Fruit fly (Drosophila melanogaster) whole organism, pupa: Measurements from ENCODE around the gene Adgf-A2.

Experiments used
- CG10348 ChIP-seq: fragments of 200-800 bp; sonication (Bioruptor generic); IDR thresholded peaks from 2 replicates; pipeline ENCODE4 v1.3.6; 2022; ENCODE audit warnings: missing biosample characterization, missing genetic modification characterization
- CG12605 ChIP-seq: fragments of 200-800 bp; sonication (Bioruptor generic); IDR thresholded peaks from 2 replicates; pipeline ENCODE4 v1.3.6; 2022; ENCODE audit warnings: missing biosample characterization, missing genetic modification characterization
- CG14655 ChIP-seq: fragments of 200-800 bp; sonication (Bioruptor generic); optimal IDR thresholded peaks from 3 replicates; lab custom pipeline; 2017; ENCODE audit warnings: mild to moderate bottlenecking, missing biosample characterization, missing genetic modification reagents, missing genetic modification characterization
- CG15710 ChIP-seq: fragments of 200-800 bp; sonication (Bioruptor generic); optimal IDR thresholded peaks from 2 replicates; lab custom pipeline; 2018; ENCODE audit warnings: missing biosample characterization, mild to moderate bottlenecking, missing genetic modification characterization, moderate library complexity
- CG17806 ChIP-seq: fragments of 200-800 bp; sonication (Bioruptor generic); optimal IDR thresholded peaks from 2 replicates; lab custom pipeline; 2018; ENCODE audit warnings: missing biosample characterization, mild to moderate bottlenecking, missing genetic modification characterization, moderate library complexity
- CG32121 ChIP-seq: fragments of 200-800 bp; sonication (Bioruptor generic); IDR thresholded peaks from 2 replicates; pipeline ENCODE4 v1.3.6; 2022; ENCODE audit warnings: missing biosample characterization, missing genetic modification characterization
- CG34367 ChIP-seq: fragments of 200-800 bp; sonication (Bioruptor generic); optimal IDR thresholded peaks from 2 replicates; lab custom pipeline; 2018; ENCODE audit warnings: missing biosample characterization, mild to moderate bottlenecking, missing genetic modification characterization
- CG4496 ChIP-seq: fragments of 200-800 bp; sonication (Bioruptor generic); IDR thresholded peaks from 3 replicates; pipeline ENCODE4 v1.3.6; 2022; ENCODE audit warnings: missing biosample characterization, missing genetic modification characterization
- CG8159 ChIP-seq: fragments of 200-800 bp; sonication (Bioruptor generic); optimal IDR thresholded peaks from 3 replicates; lab custom pipeline; 2018; ENCODE audit warnings: missing biosample characterization, mild to moderate bottlenecking, missing genetic modification characterization, moderate library complexity
- CG8301 ChIP-seq: fragments of 200-800 bp; sonication (Bioruptor generic); optimal IDR thresholded peaks from 2 replicates; lab custom pipeline; 2018; ENCODE audit warnings: missing biosample characterization, mild to moderate bottlenecking, missing genetic modification characterization
- CG9948 ChIP-seq: fragments of 200-800 bp; sonication (Bioruptor generic); optimal IDR thresholded peaks from 2 replicates; lab custom pipeline; 2018; ENCODE audit warnings: missing biosample characterization, mild to moderate bottlenecking, missing genetic modification characterization, moderate library complexity
- D1 ChIP-seq: fragments of 200-800 bp; sonication (Bioruptor generic); optimal IDR thresholded peaks from 2 replicates; lab custom pipeline; 2018; ENCODE audit warnings: missing biosample characterization, mild to moderate bottlenecking, missing genetic modification characterization, moderate library complexity
- EcR ChIP-seq: fragments of 200-800 bp; sonication (Bioruptor generic); optimal IDR thresholded peaks from 3 replicates; lab custom pipeline; 2019; ENCODE audit warnings: missing biosample characterization, missing genetic modification characterization, mild to moderate bottlenecking, moderate library complexity, missing genetic modification reagents
- Ets98B ChIP-seq: fragments of 200-800 bp; sonication (Bioruptor generic); IDR thresholded peaks from 2 replicates; pipeline ENCODE4 v1.3.6; 2022; ENCODE audit warnings: missing biosample characterization, missing genetic modification characterization
- Pif1A ChIP-seq: fragments of 200-800 bp; sonication (Bioruptor generic); optimal IDR thresholded peaks from 3 replicates; lab custom pipeline; 2016; ENCODE audit warnings: missing biosample characterization, missing genetic modification characterization
- Pif1B ChIP-seq: fragments of 200-800 bp; sonication (Bioruptor generic); optimal IDR thresholded peaks from 3 replicates; lab custom pipeline; 2016; ENCODE audit warnings: missing biosample characterization, missing genetic modification characterization
- Snoo ChIP-seq: fragments of 200-800 bp; sonication (Bioruptor generic); optimal IDR thresholded peaks from 3 replicates; lab custom pipeline; 2017; ENCODE audit warnings: missing biosample characterization, mild to moderate bottlenecking, missing genetic modification characterization, inconsistent platforms
- fd96Ca ChIP-seq: fragments of 200-800 bp; sonication (Bioruptor generic); IDR thresholded peaks from 3 replicates; pipeline ENCODE4 v1.3.6; 2022; ENCODE audit warnings: missing biosample characterization, missing genetic modification characterization
- gl ChIP-seq: fragments of 200-800 bp; sonication (Bioruptor generic); optimal IDR thresholded peaks from 2 replicates; lab custom pipeline; 2018; ENCODE audit warnings: missing biosample characterization, mild to moderate bottlenecking, missing genetic modification characterization
- rn ChIP-seq: fragments of 200-800 bp; sonication (Bioruptor generic); IDR thresholded peaks from 2 replicates; pipeline ENCODE4 v1.3.6; 2022; ENCODE audit warnings: missing biosample characterization, missing genetic modification characterization

Gene Adgf-A2

dm6 chr3L:17763987-17764386, at the start of gene Adgf-A2, which contains the start of gene Adgf-A:
Gene Adgf-A2 (minus strand): TSS chr3L:17764158.
Gene Adgf-A (minus strand): TSS chr3L:17764158.
- TF ChIP-seq CG8159 (tag; lab: Kevin White, UChicago) (no peak), EcR (GFP tag; lab: Kevin White, UChicago) (no peak), CG14655 (GFP tag; lab: Kevin White, UChicago) (no peak), CG12605 (GFP tag; lab: Robert Waterston, UW) (no peak), CG4496 (GFP tag; lab: Robert Waterston, UW) (no peak), Pif1A (GFP tag; lab: Kevin White, UChicago) (no peak), D1 (no peak)

- no peak for TF ChIP-seq CG14655 (GFP tag; lab: Kevin White, UChicago)
- no peak for TF ChIP-seq fd96Ca (GFP tag; lab: Robert Waterston, UW)
- no peak for TF ChIP-seq CG12605 (GFP tag; lab: Robert Waterston, UW)
- TF ChIP-seq CG15710 (tag; lab: Kevin White, UChicago), result no peak
- TF ChIP-seq Pif1B, result no peak
- TF ChIP-seq CG34367, result no peak
- no peak for TF ChIP-seq CG8301 (tag; lab: Kevin White, UChicago)
- no peak for TF ChIP-seq CG32121 (GFP tag; lab: Robert Waterston, UW)
Measured at dm6 chr3L:17808597-17809213, 44.7 kb upstream of the Adgf-A2 start, which contains the start of gene CG32191. Gene CG32191 (minus strand): TSS chr3L:17809146.

- no peak for TF ChIP-seq CG10348 (GFP tag; lab: Robert Waterston, UW)
- TF ChIP-seq CG14655 (GFP tag; lab: Kevin White, UChicago), result no peak
- no peak for TF ChIP-seq Ets98B (GFP tag; lab: Robert Waterston, UW)
- TF ChIP-seq Snoo, result no peak
- TF ChIP-seq D1, result no peak
- no peak for TF ChIP-seq gl
- TF ChIP-seq EcR (GFP tag; lab: Kevin White, UChicago), result no peak
- no peak for TF ChIP-seq CG15710 (tag; lab: Kevin White, UChicago)
- no peak for TF ChIP-seq CG4496 (GFP tag; lab: Robert Waterston, UW)
Measured at dm6 chr3L:17806357-17807025, 42.5 kb upstream of the Adgf-A2 start, which contains the start of gene CG32187. Gene CG32187 (minus strand): TSS chr3L:17806365.

- no peak for TF ChIP-seq CG14655 (GFP tag; lab: Kevin White, UChicago)
- TF ChIP-seq CG12605 (GFP tag; lab: Robert Waterston, UW), result no peak
- no peak for TF ChIP-seq CG17806 (tag; lab: Kevin White, UChicago)
- TF ChIP-seq Pif1B, result no peak
- TF ChIP-seq fd96Ca (GFP tag; lab: Robert Waterston, UW), result no peak
- TF ChIP-seq CG10348 (GFP tag; lab: Robert Waterston, UW), result no peak
- TF ChIP-seq CG32121 (GFP tag; lab: Robert Waterston, UW), result no peak
- no peak for TF ChIP-seq Pif1A (GFP tag; lab: Kevin White, UChicago)
- no peak for TF ChIP-seq CG4496 (GFP tag; lab: Robert Waterston, UW)
Measured at dm6 chr3L:17804511-17804910, 40.6 kb upstream of the Adgf-A2 start, which contains the start of gene ais. Gene ais (minus strand): TSS chr3L:17804715.

dm6 chr3L:17802107-17802506, 38.1 kb upstream of the Adgf-A2 start, which contains the start of gene NUCB1:
Gene NUCB1 (minus strand): TSS chr3L:17802279.
- TF ChIP-seq CG4496 (GFP tag; lab: Robert Waterston, UW) (no peak), Ets98B (GFP tag; lab: Robert Waterston, UW) (no peak), Snoo (no peak), fd96Ca (GFP tag; lab: Robert Waterston, UW) (no peak), CG15710 (tag; lab: Kevin White, UChicago) (no peak), CG12605 (GFP tag; lab: Robert Waterston, UW) (no peak), CG9948 (tag; lab: Kevin White, UChicago) (no peak), rn (GFP tag; lab: Robert Waterston, UW) (no peak), gl (no peak)

dm6 chr3L:17797494-17797893, 33.5 kb upstream of the Adgf-A2 start, which contains the start of gene CG42816:
Gene CG42816 (minus strand): TSS chr3L:17797594.
- TF ChIP-seq Pif1A (GFP tag; lab: Kevin White, UChicago) (no peak), CG10348 (GFP tag; lab: Robert Waterston, UW) (no peak), Ets98B (GFP tag; lab: Robert Waterston, UW) (no peak), CG12605 (GFP tag; lab: Robert Waterston, UW) (no peak), D1 (no peak), CG17806 (tag; lab: Kevin White, UChicago) (no peak), CG8159 (tag; lab: Kevin White, UChicago) (no peak), CG14655 (GFP tag; lab: Kevin White, UChicago) (no peak), Snoo (no peak), rn (GFP tag; lab: Robert Waterston, UW) (no peak), gl (no peak), EcR (GFP tag; lab: Kevin White, UChicago) (no peak), CG15710 (tag; lab: Kevin White, UChicago) (no peak)
